Worm (Caenorhabditis elegans) whole organism, mixed stage, embryonic: Measurements from ENCODE around the gene srr-6.

Experiments
- blmp-1 ChIP-seq: fragments of 150-350 bp; optimal IDR thresholded peaks from 2 replicates; lab custom pipeline; 2014; ENCODE audit warnings: missing biosample characterization, missing genetic modification characterization
- elt-1 ChIP-seq: sonication (generic microtip); optimal IDR thresholded peaks from 2 replicates; lab custom pipeline; 2017; ENCODE audit warnings: missing genetic modification characterization, mild to moderate bottlenecking, missing compliant biosample characterization, antibody characterized with exemption, moderate library complexity, borderline replicate concordance; ENCODE audit not compliant: insufficient read depth
- elt-3 ChIP-seq: fragments of 150-350 bp; optimal IDR thresholded peaks from 2 replicates; lab custom pipeline; 2014; ENCODE audit warnings: missing biosample characterization, missing genetic modification characterization
- lin-13 ChIP-seq: fragments of 150-350 bp; optimal IDR thresholded peaks from 2 replicates; lab custom pipeline; 2014; ENCODE audit warnings: missing biosample characterization, missing genetic modification characterization
- mab-5 ChIP-seq: fragments of 150-350 bp; optimal IDR thresholded peaks from 2 replicates; lab custom pipeline; 2014; ENCODE audit warnings: missing biosample characterization, missing genetic modification characterization
- mep-1 ChIP-seq: fragments of 150-350 bp; optimal IDR thresholded peaks from 2 replicates; lab custom pipeline; 2017; ENCODE audit warnings: missing biosample characterization, missing genetic modification reagents, missing genetic modification characterization, inconsistent platforms
- nhr-12 ChIP-seq: fragments of 150-350 bp; optimal IDR thresholded peaks from 2 replicates; lab custom pipeline; 2014; ENCODE audit warnings: missing biosample characterization, missing genetic modification characterization
- nhr-28 ChIP-seq: fragments of 150-350 bp; optimal IDR thresholded peaks from 2 replicates; lab custom pipeline; 2014; ENCODE audit warnings: missing biosample characterization, missing genetic modification characterization
- snpc-4 ChIP-seq: fragments of 150-350 bp; optimal IDR thresholded peaks from 2 replicates; lab custom pipeline; 2014; ENCODE audit warnings: missing biosample characterization, missing genetic modification characterization
- sptf-1 ChIP-seq: sonication (generic microtip); optimal IDR thresholded peaks from 2 replicates; lab custom pipeline; 2017; ENCODE audit warnings: mild to moderate bottlenecking, missing genetic modification characterization, moderate library complexity, missing compliant biosample characterization
- unc-62 ChIP-seq: fragments of 150-350 bp; optimal IDR thresholded peaks from 2 replicates; lab custom pipeline; 2014; ENCODE audit warnings: missing biosample characterization, missing genetic modification reagents, missing genetic modification characterization
- ztf-11 ChIP-seq: fragments of 150-350 bp; optimal IDR thresholded peaks from 2 replicates; lab custom pipeline; 2014; ENCODE audit warnings: missing biosample characterization, missing genetic modification characterization

- TF ChIP-seq lin-13 (tag; lab: Kevin White, UChicago) (no peak), elt-3 (tag; lab: Kevin White, UChicago) (no peak), nhr-12 (tag; lab: Kevin White, UChicago) (no peak), mep-1 (tag; lab: Kevin White, UChicago) (no peak), snpc-4 (tag; lab: Kevin White, UChicago) (no peak), unc-62 (GFP tag; lab: Kevin White, UChicago) (no peak), nhr-28 (tag; lab: Kevin White, UChicago) (no peak), blmp-1 (tag; lab: Kevin White, UChicago) (no peak), elt-1 (tag; lab: Kevin White, UChicago) (no peak), mab-5 (no peak), sptf-1 (tag; lab: Kevin White, UChicago) (no peak), ztf-11 (tag; lab: Kevin White, UChicago) (no peak)
Measured at ce11 chrV:5035058-5035457, 22.5 kb downstream of the srr-6 start, which contains the start of gene K11D12.6.
